Fruit fly (Drosophila melanogaster) whole organism, prepupa: Measurements from ENCODE around the gene PNUTS.
A peak's percentile ranks its signal among the peaks of the same experiment; 100 is the strongest.

ENCODE experiments used
- CG10631 ChIP-seq: fragments of 200-800 bp; sonication (Bioruptor generic); optimal IDR thresholded peaks from 2 replicates; lab custom pipeline; 2016; ENCODE audit warnings: missing biosample characterization, missing genetic modification characterization
- CG11294 ChIP-seq: fragments of 200-800 bp; sonication (Bioruptor generic); IDR thresholded peaks from 2 replicates; pipeline ENCODE4 v1.3.6; 2022; ENCODE audit warnings: missing biosample characterization, missing genetic modification characterization
- CG11902 ChIP-seq: fragments of 200-800 bp; sonication (Bioruptor generic); optimal IDR thresholded peaks from 3 replicates; lab custom pipeline; 2016; ENCODE audit warnings: missing biosample characterization, missing genetic modification characterization
- CG15336 ChIP-seq: fragments of 200-800 bp; sonication (Bioruptor generic); IDR thresholded peaks from 2 replicates; pipeline ENCODE4 v1.3.6; 2022; ENCODE audit warnings: missing biosample characterization, missing genetic modification characterization
- CG1621 ChIP-seq: fragments of 200-800 bp; sonication (Bioruptor generic); optimal IDR thresholded peaks from 3 replicates; lab custom pipeline; 2018; ENCODE audit warnings: missing biosample characterization, mild to moderate bottlenecking, missing genetic modification characterization
- CG16779 ChIP-seq: fragments of 200-800 bp; sonication (Bioruptor generic); optimal IDR thresholded peaks from 3 replicates; lab custom pipeline; 2017; ENCODE audit warnings: missing biosample characterization, mild to moderate bottlenecking, missing genetic modification characterization
- CG3032 ChIP-seq: fragments of 200-800 bp; optimal IDR thresholded peaks from 2 replicates; lab custom pipeline; 2019; ENCODE audit warnings: missing biosample characterization, mild to moderate bottlenecking, missing genetic modification characterization, moderate library complexity
- CG31627 ChIP-seq: fragments of 200-800 bp; sonication (Bioruptor generic); optimal IDR thresholded peaks from 3 replicates; lab custom pipeline; 2016; ENCODE audit warnings: missing biosample characterization, missing genetic modification characterization
- CG32006 ChIP-seq: fragments of 200-800 bp; sonication (Bioruptor generic); optimal IDR thresholded peaks from 3 replicates; lab custom pipeline; 2017; ENCODE audit warnings: missing biosample characterization, mild to moderate bottlenecking, missing genetic modification characterization
- CG3919 ChIP-seq: fragments of 200-800 bp; sonication (Bioruptor generic); optimal IDR thresholded peaks from 3 replicates; lab custom pipeline; 2016; ENCODE audit warnings: missing biosample characterization, missing genetic modification characterization
- CG4318 ChIP-seq: fragments of 200-800 bp; sonication (Bioruptor generic); optimal IDR thresholded peaks from 3 replicates; lab custom pipeline; 2017; ENCODE audit warnings: missing biosample characterization, mild to moderate bottlenecking, missing genetic modification characterization
- CG6163 ChIP-seq: fragments of 200-800 bp; sonication (Bioruptor generic); IDR thresholded peaks from 3 replicates; pipeline ENCODE4 v1.3.6; 2022; ENCODE audit warnings: missing biosample characterization, missing genetic modification characterization
- CG6808 ChIP-seq: fragments of 200-800 bp; sonication (Bioruptor generic); optimal IDR thresholded peaks from 3 replicates; lab custom pipeline; 2017; ENCODE audit warnings: missing biosample characterization, missing genetic modification characterization, mild to moderate bottlenecking, moderate library complexity, missing genetic modification reagents
- CG7368 ChIP-seq: fragments of 200-800 bp; sonication (Bioruptor generic); optimal IDR thresholded peaks from 3 replicates; lab custom pipeline; 2016; ENCODE audit warnings: missing biosample characterization, missing genetic modification characterization
- CG8119 ChIP-seq: fragments of 200-800 bp; sonication (Bioruptor generic); IDR thresholded peaks from 3 replicates; pipeline ENCODE4 v1.3.6; 2022; ENCODE audit warnings: missing biosample characterization, missing genetic modification characterization
- CG8319 ChIP-seq: fragments of 200-800 bp; sonication (Bioruptor generic); optimal IDR thresholded peaks from 3 replicates; lab custom pipeline; 2016; ENCODE audit warnings: missing biosample characterization, missing genetic modification characterization
- CG8632 ChIP-seq: fragments of 200-800 bp; sonication (Bioruptor generic); optimal IDR thresholded peaks from 3 replicates; lab custom pipeline; 2016; ENCODE audit warnings: missing biosample characterization, missing genetic modification characterization
- Eip75B ChIP-seq: fragments of 200-800 bp; sonication (Bioruptor generic); optimal IDR thresholded peaks from 3 replicates; lab custom pipeline; 2016; ENCODE audit warnings: missing biosample characterization, missing genetic modification characterization
- Eip78C ChIP-seq: fragments of 200-800 bp; sonication (Bioruptor generic); peaks from one replicate; lab custom pipeline; 2016; ENCODE audit warnings: missing biosample characterization, missing genetic modification characterization
- Eip93F ChIP-seq: fragments of 200-800 bp; sonication (Bioruptor generic); optimal IDR thresholded peaks from 2 replicates; lab custom pipeline; 2016; ENCODE audit warnings: missing biosample characterization, mild to moderate bottlenecking, missing genetic modification characterization
- Ets96B ChIP-seq: fragments of 200-800 bp; optimal IDR thresholded peaks from 2 replicates; lab custom pipeline; 2019; ENCODE audit warnings: missing biosample characterization, mild to moderate bottlenecking, missing genetic modification characterization, moderate library complexity
- Gug ChIP-seq: fragments of 200-800 bp; sonication (Bioruptor generic); IDR thresholded peaks from 2 replicates; pipeline ENCODE4 v1.3.6; 2022; ENCODE audit warnings: missing biosample characterization, missing genetic modification characterization
- Hr39 ChIP-seq: fragments of 200-800 bp; sonication (Bioruptor generic); optimal IDR thresholded peaks from 2 replicates; lab custom pipeline; 2016; ENCODE audit warnings: missing biosample characterization, missing genetic modification characterization
- Hr4 ChIP-seq: fragments of 200-800 bp; sonication (Bioruptor generic); optimal IDR thresholded peaks from 3 replicates; lab custom pipeline; 2016; ENCODE audit warnings: missing biosample characterization, missing genetic modification characterization
- Lpt ChIP-seq: fragments of 200-800 bp; sonication (Bioruptor generic); optimal IDR thresholded peaks from 3 replicates; lab custom pipeline; 2016; ENCODE audit warnings: missing biosample characterization, missing genetic modification characterization
- Met ChIP-seq: fragments of 200-800 bp; sonication (Bioruptor generic); optimal IDR thresholded peaks from 3 replicates; lab custom pipeline; 2016; ENCODE audit warnings: missing biosample characterization, missing genetic modification characterization
- OdsH ChIP-seq: fragments of 200-800 bp; sonication (Bioruptor generic); optimal IDR thresholded peaks from 3 replicates; lab custom pipeline; 2016; ENCODE audit warnings: missing biosample characterization, missing genetic modification characterization
- Smox ChIP-seq: fragments of 200-800 bp; sonication (Bioruptor generic); optimal IDR thresholded peaks from 3 replicates; lab custom pipeline; 2016; ENCODE audit warnings: missing biosample characterization, missing genetic modification characterization
- Sox102F ChIP-seq: fragments of 200-800 bp; sonication (Bioruptor generic); optimal IDR thresholded peaks from 2 replicates; lab custom pipeline; 2016; ENCODE audit warnings: missing biosample characterization, mild to moderate bottlenecking, missing genetic modification characterization
- Sox14 ChIP-seq: fragments of 200-800 bp; sonication (Bioruptor generic); optimal IDR thresholded peaks from 3 replicates; lab custom pipeline; 2016; ENCODE audit warnings: missing biosample characterization, missing genetic modification characterization
- Sox15 ChIP-seq: fragments of 200-800 bp; sonication (Bioruptor generic); optimal IDR thresholded peaks from 3 replicates; lab custom pipeline; 2016; ENCODE audit warnings: missing biosample characterization, missing genetic modification characterization
- acj6 ChIP-seq: fragments of 200-800 bp; sonication (Bioruptor generic); optimal IDR thresholded peaks from 3 replicates; lab custom pipeline; 2016; ENCODE audit warnings: missing biosample characterization, missing genetic modification characterization
- cyc ChIP-seq: fragments of 200-800 bp; sonication (Bioruptor generic); optimal IDR thresholded peaks from 3 replicates; lab custom pipeline; 2016; ENCODE audit warnings: missing biosample characterization, missing genetic modification characterization
- dac ChIP-seq: fragments of 200-800 bp; sonication (Bioruptor generic); optimal IDR thresholded peaks from 2 replicates; lab custom pipeline; 2017; ENCODE audit warnings: missing biosample characterization, mild to moderate bottlenecking, missing genetic modification characterization
- dsx ChIP-seq: fragments of 200-800 bp; optimal IDR thresholded peaks from 3 replicates; lab custom pipeline; 2019; ENCODE audit warnings: missing biosample characterization, mild to moderate bottlenecking, missing genetic modification characterization, moderate library complexity; ENCODE audit not compliant: poor library complexity, severe bottlenecking
- eg ChIP-seq: fragments of 200-800 bp; sonication (Bioruptor generic); IDR thresholded peaks from 3 replicates; pipeline ENCODE4 v1.3.6; 2022; ENCODE audit warnings: missing biosample characterization, missing genetic modification characterization
- esn ChIP-seq: fragments of 200-800 bp; sonication (Bioruptor generic); optimal IDR thresholded peaks from 2 replicates; lab custom pipeline; 2016; ENCODE audit warnings: missing biosample characterization, mild to moderate bottlenecking, missing genetic modification characterization, moderate library complexity
- fd59A ChIP-seq: fragments of 200-800 bp; sonication (Bioruptor generic); optimal IDR thresholded peaks from 2 replicates; lab custom pipeline; 2017; ENCODE audit warnings: missing biosample characterization, mild to moderate bottlenecking, missing genetic modification characterization, missing genetic modification reagents
- fd85E ChIP-seq: fragments of 200-800 bp; sonication (Bioruptor generic); optimal IDR thresholded peaks from 3 replicates; lab custom pipeline; 2016; ENCODE audit warnings: missing biosample characterization, missing genetic modification characterization
- fkh ChIP-seq: fragments of 200-800 bp; sonication (Bioruptor generic); optimal IDR thresholded peaks from 3 replicates; lab custom pipeline; 2017; ENCODE audit warnings: missing biosample characterization, mild to moderate bottlenecking, missing genetic modification characterization, moderate library complexity
- lz ChIP-seq: fragments of 200-800 bp; sonication (Bioruptor generic); optimal IDR thresholded peaks from 3 replicates; lab custom pipeline; 2016; ENCODE audit warnings: missing biosample characterization, missing genetic modification characterization
- pdm3 ChIP-seq: fragments of 200-800 bp; sonication (Bioruptor generic); optimal IDR thresholded peaks from 3 replicates; lab custom pipeline; 2016; ENCODE audit warnings: missing biosample characterization, missing genetic modification characterization
- salr ChIP-seq, 2 experiments: fragments of 200-800 bp; sonication (Bioruptor generic); optimal IDR thresholded peaks; 3 replicates each; lab custom pipeline; 2016 to 2018; ENCODE audit warnings: missing biosample characterization in 2 of 2, missing genetic modification characterization in 2 of 2, mild to moderate bottlenecking in 1 of 2
- spab ChIP-seq: fragments of 200-800 bp; sonication (Bioruptor generic); optimal IDR thresholded peaks from 2 replicates; lab custom pipeline; 2017; ENCODE audit warnings: missing biosample characterization, mild to moderate bottlenecking, missing genetic modification characterization, missing genetic modification reagents
- svp ChIP-seq: fragments of 200-800 bp; sonication (Bioruptor generic); peaks from one replicate; lab custom pipeline; 2016; ENCODE audit warnings: missing biosample characterization, missing genetic modification characterization
- vri ChIP-seq: fragments of 200-800 bp; sonication (Bioruptor generic); optimal IDR thresholded peaks from 3 replicates; lab custom pipeline; 2016; ENCODE audit warnings: missing biosample characterization, mild to moderate bottlenecking, missing genetic modification characterization

PNUTS gene

DNA sequence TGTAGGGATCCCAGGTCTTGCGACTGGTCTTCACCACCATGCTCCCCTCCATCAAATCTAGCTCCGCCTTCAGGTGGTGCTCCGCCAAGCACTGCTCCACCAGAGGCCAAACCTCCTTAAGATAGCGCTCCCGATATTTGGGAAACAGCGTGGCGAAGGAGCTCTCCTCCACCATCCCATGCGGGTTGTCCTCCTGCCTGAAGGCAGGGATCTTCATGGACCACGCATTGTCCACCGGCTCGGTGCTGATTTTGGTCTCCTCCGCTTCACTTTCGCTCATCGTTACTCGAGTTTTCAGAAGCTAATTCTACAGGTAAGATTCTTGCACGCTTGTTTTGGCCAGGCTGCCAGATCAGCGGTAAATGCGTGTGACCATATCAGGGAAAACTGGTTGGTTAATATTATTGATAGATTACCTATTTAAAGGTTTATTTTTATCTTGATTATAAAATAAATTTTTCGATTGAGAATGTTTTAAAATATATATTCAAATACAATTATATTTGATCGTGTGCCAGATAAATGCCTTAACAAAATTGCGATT is 696 bp upstream of the PNUTS start, which contains the start of gene dbe:
TSS of gene dbe (minus strand) at position 361 of the 544 bp plus-strand sequence.
- TF ChIP-seq eg (GFP tag; lab: Robert Waterston, UW) (peak; percentile 38; the same call in 1 of the 3 replicates), CG11294 (GFP tag; lab: Robert Waterston, UW) (no peak), CG3032 (tag; lab: Kevin White, UChicago) (peak; percentile 3), esn (GFP tag; lab: Kevin White, UChicago) (peak; percentile 15), CG31627 (GFP tag; lab: Kevin White, UChicago) (peak; percentile 15), Sox15 (GFP tag; lab: Kevin White, UChicago) (no peak), CG3919 (GFP tag; lab: Kevin White, UChicago) (peak; percentile 5), CG6808 (GFP tag; lab: Kevin White, UChicago) (no peak), Eip78C (peak; percentile 18)

DNA sequence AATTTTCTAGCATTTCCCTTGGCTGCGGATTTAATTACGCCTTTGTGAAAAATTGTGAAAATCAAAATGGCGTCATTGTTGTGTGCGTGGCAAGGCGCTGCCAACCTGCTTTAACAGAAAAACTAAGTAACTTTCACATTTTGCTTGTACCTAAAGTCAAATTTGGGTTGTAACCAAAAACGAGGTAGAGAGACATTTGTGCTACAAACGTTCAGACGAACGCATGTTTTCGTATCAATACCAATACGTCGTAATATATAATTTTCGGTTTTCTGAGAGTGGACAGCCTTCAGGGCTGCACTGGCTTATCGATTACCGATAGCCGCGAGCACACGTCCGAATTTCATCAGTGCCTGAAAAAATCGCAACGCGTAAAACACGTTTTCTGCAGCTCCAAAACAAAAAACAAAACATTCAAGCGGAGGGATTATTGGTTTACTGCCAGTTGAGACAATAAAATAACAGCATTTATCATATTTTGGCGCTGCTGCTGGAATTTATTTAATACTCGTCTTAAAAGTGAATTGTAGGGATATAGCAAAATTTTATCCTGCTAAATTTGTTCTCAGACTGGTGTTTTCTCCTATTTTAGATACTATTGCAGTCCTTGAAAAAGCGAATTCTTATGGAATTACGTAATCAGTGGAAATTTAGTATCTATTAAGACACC is 619 bp downstream of the PNUTS start:
- TF ChIP-seq Sox14 (GFP tag; lab: Kevin White, UChicago) (peak; percentile 79), CG1621 (tag; lab: Kevin White, UChicago) (peak; percentile 41), Hr39 (GFP tag; lab: Kevin White, UChicago) (peak; percentile 81), CG8119 (GFP tag; lab: Robert Waterston, UW) (peak; percentile 68), Ets96B (tag; lab: Kevin White, UChicago) (peak; percentile 40), fd85E (GFP tag; lab: Kevin White, UChicago) (peak; percentile 44), Met (GFP tag; lab: Kevin White, UChicago) (peak; percentile 61), vri (GFP tag; lab: Kevin White, UChicago) (no peak), Eip75B (GFP tag; lab: Kevin White, UChicago) (peak; percentile 62), CG16779 (tag; lab: Kevin White, UChicago) (no peak), CG8319 (GFP tag; lab: Kevin White, UChicago) (peak; percentile 46), Gug (peak; percentile 29; the same call in 1 of the 2 replicates), eg (GFP tag; lab: Robert Waterston, UW) (peak; percentile 74), Eip93F (GFP tag; lab: Kevin White, UChicago) (no peak), CG3032 (tag; lab: Kevin White, UChicago) (peak; percentile 70), Sox15 (GFP tag; lab: Kevin White, UChicago) (peak; percentile 9), OdsH (peak; percentile 71), pdm3 (GFP tag; lab: Kevin White, UChicago) (peak; percentile 76), CG32006 (GFP tag; lab: Kevin White, UChicago) (peak; percentile 63), Smox (GFP tag; lab: Kevin White, UChicago) (peak; percentile 60), CG15336 (GFP tag; lab: Robert Waterston, UW) (peak; percentile 47), Lpt (GFP tag; lab: Kevin White, UChicago) (no peak), lz (peak; percentile 74), CG7368 (GFP tag; lab: Kevin White, UChicago) (peak; percentile 38), salr (GFP tag; optimal IDR thresholded peaks at IDR 0.05; lab: Kevin White, UChicago) (peak; percentile 2 to 18), dac (GFP tag; lab: Kevin White, UChicago) (peak; percentile 58), esn (GFP tag; lab: Kevin White, UChicago) (peak; percentile 76), cyc (GFP tag; lab: Kevin White, UChicago) (peak; percentile 65), CG11294 (GFP tag; lab: Robert Waterston, UW) (0 out of 2 replicates have a peak, but pooled peaks have one; percentile 27), CG6808 (GFP tag; lab: Kevin White, UChicago) (peak; percentile 53), fkh (GFP tag; lab: Kevin White, UChicago) (no peak), fd59A (GFP tag; lab: Kevin White, UChicago) (no peak), svp (GFP tag; lab: Kevin White, UChicago) (peak; percentile 69), CG8632 (GFP tag; lab: Kevin White, UChicago) (peak; percentile 45), Sox102F (GFP tag; lab: Kevin White, UChicago) (peak; percentile 57), Eip78C (peak; percentile 88), CG6163 (GFP tag; lab: Robert Waterston, UW) (peak; percentile 82), CG10631 (GFP tag; lab: Kevin White, UChicago) (peak; percentile 58), acj6 (GFP tag; lab: Kevin White, UChicago) (peak; percentile 63), CG4318 (GFP tag; lab: Kevin White, UChicago) (no peak), spab (peak; percentile 30), Hr4 (peak; percentile 67), dsx (GFP tag; lab: Kevin White, UChicago) (peak; percentile 13), CG11902 (GFP tag; lab: Kevin White, UChicago) (peak; percentile 56), CG31627 (GFP tag; lab: Kevin White, UChicago) (peak; percentile 85)
